Fruit fly (Drosophila melanogaster) whole organism, wandering third instar larva: ENCODE measurements around the gene Liprin-beta.

Experiments used
- Dfd ChIP-seq: fragments of >200 bp; optimal IDR thresholded peaks from 2 replicates; lab custom pipeline; 2017; ENCODE audit warnings: missing biosample characterization, missing genetic modification characterization
- fru ChIP-seq: fragments of 200-800 bp; sonication (Bioruptor generic); optimal IDR thresholded peaks from 3 replicates; lab custom pipeline; 2016; ENCODE audit warnings: missing biosample characterization, mild to moderate bottlenecking, missing genetic modification characterization
- jim ChIP-seq: fragments of 175-275, 200-325 bp; sonication (Bioruptor generic); optimal IDR thresholded peaks from 2 replicates; lab custom pipeline; 2016; ENCODE audit warnings: missing biosample characterization, mild to moderate bottlenecking, missing genetic modification characterization

DNA sequence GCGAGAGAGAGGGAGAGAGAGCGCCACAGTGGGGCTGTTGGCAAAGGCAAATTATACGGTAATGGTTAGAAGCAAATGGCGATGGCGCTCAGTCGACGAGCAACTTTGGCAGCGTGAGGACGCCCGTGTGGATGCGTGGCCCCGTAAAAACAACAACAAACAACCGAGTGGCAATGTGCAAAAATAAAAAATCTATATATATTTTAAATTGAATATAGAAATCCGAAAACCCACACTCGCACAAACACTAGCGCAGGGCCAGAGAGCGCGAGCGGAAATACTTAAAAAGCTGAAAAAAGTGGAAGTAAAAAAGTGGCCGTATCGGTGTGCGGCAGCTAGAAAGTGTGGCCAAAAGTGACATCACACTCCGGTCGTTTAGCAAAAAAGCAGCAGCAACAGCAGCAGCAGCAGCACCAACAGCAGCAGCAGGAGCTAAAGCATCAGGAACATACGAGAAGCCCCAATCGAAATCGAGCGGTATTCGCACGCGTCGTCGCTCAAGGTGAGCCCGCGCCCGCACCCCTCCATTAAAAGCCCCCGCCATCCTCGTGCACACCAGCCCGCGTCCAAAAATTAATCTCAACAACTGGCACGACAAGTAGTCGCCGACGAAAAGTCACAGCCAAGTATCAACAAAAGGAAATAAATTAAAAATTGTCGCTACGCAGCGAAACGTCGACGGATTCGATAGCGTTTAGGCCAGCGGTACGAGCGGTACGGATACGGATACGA, 35.4 kb upstream of the Liprin-beta start, which contains the start of gene stv:
- no peak for TF ChIP-seq fru (GFP tag; lab: Kevin White, UChicago)
- TF ChIP-seq Dfd (GFP tag; lab: Kevin White, UChicago) = peak; percentile 72
- TF ChIP-seq jim (GFP tag; lab: Kevin White, UChicago) = peak; percentile 73
